Worm (Caenorhabditis elegans): ENCODE measurements around the gene R155.3.

The R155.3 gene

ce11 chrIII:1949362-1949761 lies 27.2 kb downstream of the R155.3 start:
- TF ChIP-seq gmeb-2 (tag; optimal IDR thresholded peaks at IDR 0.05) (no peak), hlh-8 (tag; optimal IDR thresholded peaks at IDR 0.05) (no peak), ceh-34 (tag; optimal IDR thresholded peaks at IDR 0.05) (no peak), fax-1 (tag; optimal IDR thresholded peaks at IDR 0.05) (no peak), nfya-1 (tag; optimal IDR thresholded peaks at IDR 0.05) (no peak), fkh-10 (GFP tag; optimal IDR thresholded peaks at IDR 0.05) (no peak), pros-1 (tag; optimal IDR thresholded peaks at IDR 0.05) (no peak), pha-2 (tag; optimal IDR thresholded peaks at IDR 0.05) (no peak), elt-4 (tag; optimal IDR thresholded peaks at IDR 0.05) (no peak)

- TF ChIP-seq syd-9 (tag; optimal IDR thresholded peaks at IDR 0.05) (no peak), pax-1 (tag; optimal IDR thresholded peaks at IDR 0.05) (no peak), nhr-232 (tag; optimal IDR thresholded peaks at IDR 0.05) (no peak), ceh-9 (tag; optimal IDR thresholded peaks at IDR 0.05) (no peak), odd-2 (tag; optimal IDR thresholded peaks at IDR 0.05) (no peak), F13H6.1 (tag; optimal IDR thresholded peaks at IDR 0.05) (no peak), hlh-6 (tag; optimal IDR thresholded peaks at IDR 0.05) (no peak), elt-4 (tag; optimal IDR thresholded peaks at IDR 0.05) (no peak), unc-42 (tag; optimal IDR thresholded peaks at IDR 0.05) (no peak), ceh-18 (tag; optimal IDR thresholded peaks at IDR 0.05) (no peak), nfya-1 (tag; optimal IDR thresholded peaks at IDR 0.05) (no peak), ceh-2 (tag; optimal IDR thresholded peaks at IDR 0.05) (no peak), unc-55 (GFP tag; optimal IDR thresholded peaks at IDR 0.05) (no peak), fkh-10 (GFP tag; optimal IDR thresholded peaks at IDR 0.05) (no peak), ref-2 (tag; optimal IDR thresholded peaks at IDR 0.05) (no peak), hlh-30 (tag; optimal IDR thresholded peaks at IDR 0.05; ENCODE audit: insufficient read depth) (no peak), pha-4 (tag; optimal IDR thresholded peaks at IDR 0.05) (no peak), pqm-1 (tag; optimal IDR thresholded peaks at IDR 0.05) (no peak)
These were observed 28.7 kb downstream of the R155.3 start for ce11 chrIII:1947851-1948250.

ce11 chrIII:1943488-1943887 lies 33.1 kb downstream of the R155.3 start, which contains the start of gene F53A3.1:
Gene F53A3.1 (minus strand): TSS chrIII:1943637.
- no peak for TF ChIP-seq ceh-48 (tag; optimal IDR thresholded peaks at IDR 0.05)
- TF ChIP-seq npax-4 (tag; optimal IDR thresholded peaks at IDR 0.05), result no peak
- TF ChIP-seq T23F11.4 (GFP tag; optimal IDR thresholded peaks at IDR 0.05), result no peak
- no peak for TF ChIP-seq hlh-6 (tag; optimal IDR thresholded peaks at IDR 0.05)
- no peak for TF ChIP-seq unc-86 (tag; optimal IDR thresholded peaks at IDR 0.05)
- no peak for TF ChIP-seq ceh-22 (tag; optimal IDR thresholded peaks at IDR 0.05)
- TF ChIP-seq unc-42 (tag; optimal IDR thresholded peaks at IDR 0.05), result no peak
- no peak for TF ChIP-seq sox-2 (GFP tag; IDR thresholded peaks at IDR 0.05)
- TF ChIP-seq ceh-6 (GFP tag; optimal IDR thresholded peaks at IDR 0.05), result no peak
- TF ChIP-seq pax-1 (tag; optimal IDR thresholded peaks at IDR 0.05), result no peak
- TF ChIP-seq Y22D7AL.16 (tag; optimal IDR thresholded peaks at IDR 0.05), result no peak
- no peak for TF ChIP-seq tbx-7 (tag; optimal IDR thresholded peaks at IDR 0.05)
- TF ChIP-seq ref-2 (tag; optimal IDR thresholded peaks at IDR 0.05), result no peak
- no peak for TF ChIP-seq F13H6.1 (tag; optimal IDR thresholded peaks at IDR 0.05)
- TF ChIP-seq madf-2 (tag; optimal IDR thresholded peaks at IDR 0.05), result no peak
- TF ChIP-seq hlh-30 (tag; optimal IDR thresholded peaks at IDR 0.05; ENCODE audit: insufficient read depth), result no peak
- no peak for TF ChIP-seq fkh-6 (tag; optimal IDR thresholded peaks at IDR 0.05)
- no peak for TF ChIP-seq ets-4 (tag; optimal IDR thresholded peaks at IDR 0.05)
- TF ChIP-seq ceh-24 (tag; optimal IDR thresholded peaks at IDR 0.05), result no peak
- TF ChIP-seq ama-1 (optimal IDR thresholded peaks at IDR 0.05), result no peak

ce11 chrIII:1939625-1939988 lies 36.9 kb downstream of the R155.3 start:
- TF ChIP-seq hlh-6 (tag; optimal IDR thresholded peaks at IDR 0.05), result no peak

All from whole organism, late embryonic.